Worm (Caenorhabditis elegans): ENCODE measurements around the gene nspc-1.

The nspc-1 gene

ce11 chrX:8550099-8550498, 15.2 kb upstream of the nspc-1 start:
- TF ChIP-seq ceh-82 (tag; optimal IDR thresholded peaks at IDR 0.05): no peak
- peak; percentile 78 for TF ChIP-seq elt-1 (tag; optimal IDR thresholded peaks at IDR 0.05)
- TF ChIP-seq egl-27 (tag; optimal IDR thresholded peaks at IDR 0.05): peak; percentile 24
- no peak for TF ChIP-seq jun-1 (tag; optimal IDR thresholded peaks at IDR 0.05)
- peak; percentile 46 for TF ChIP-seq hmg-11 (tag; optimal IDR thresholded peaks at IDR 0.05)
- peak; percentile 75 for TF ChIP-seq elt-2 (tag; optimal IDR thresholded peaks at IDR 0.05)
- peak; percentile 38 for TF ChIP-seq mml-1 (tag; optimal IDR thresholded peaks at IDR 0.05)
- TF ChIP-seq pha-4 (tag; optimal IDR thresholded peaks at IDR 0.05): peak; percentile 69
- TF ChIP-seq ZK546.5 (tag; optimal IDR thresholded peaks at IDR 0.05): no peak
- no peak for TF ChIP-seq ceh-9 (tag; optimal IDR thresholded peaks at IDR 0.05)
- peak; percentile 61 for TF ChIP-seq nhr-23 (tag; optimal IDR thresholded peaks at IDR 0.05)
- peak; percentile 61 for TF ChIP-seq mdl-1 (tag; optimal IDR thresholded peaks at IDR 0.05)
- no peak for TF ChIP-seq fkh-10 (GFP tag; optimal IDR thresholded peaks at IDR 0.05)
- no peak for TF ChIP-seq R02D3.7 (tag; optimal IDR thresholded peaks at IDR 0.05)
- peak; percentile 27 for TF ChIP-seq pqm-1 (tag; optimal IDR thresholded peaks at IDR 0.05)
- no peak for TF ChIP-seq unc-39 (tag; optimal IDR thresholded peaks at IDR 0.05)
- TF ChIP-seq nhr-11 (tag; optimal IDR thresholded peaks at IDR 0.05): no peak
- peak; percentile 53 for TF ChIP-seq nfya-1 (tag; optimal IDR thresholded peaks at IDR 0.05; ENCODE audit: insufficient read depth)
- TF ChIP-seq skn-1 (tag; optimal IDR thresholded peaks at IDR 0.05): peak; percentile 0
- TF ChIP-seq nhr-25 (tag; optimal IDR thresholded peaks at IDR 0.05): peak; percentile 96
- no peak for TF ChIP-seq sea-2 (GFP tag; optimal IDR thresholded peaks at IDR 0.05)
- TF ChIP-seq nhr-43 (tag; optimal IDR thresholded peaks at IDR 0.05; ENCODE audit: poor library complexity, severe bottlenecking): peak; percentile 26

- no peak for TF ChIP-seq nhr-12 (tag; optimal IDR thresholded peaks at IDR 0.05)
- no peak for TF ChIP-seq nfya-1 (tag; optimal IDR thresholded peaks at IDR 0.05; ENCODE audit: insufficient read depth)
- no peak for TF ChIP-seq nhr-67 (tag; optimal IDR thresholded peaks at IDR 0.05)
- no peak for TF ChIP-seq lin-15B (tag; optimal IDR thresholded peaks at IDR 0.05)
- no peak for TF ChIP-seq unc-62 (GFP tag; optimal IDR thresholded peaks at IDR 0.05)
- peak; percentile 87 for TF ChIP-seq elt-2 (tag; optimal IDR thresholded peaks at IDR 0.05)
- no peak for TF ChIP-seq ceh-9 (tag; optimal IDR thresholded peaks at IDR 0.05)
- TF ChIP-seq egl-27 (tag; optimal IDR thresholded peaks at IDR 0.05): no peak
- TF ChIP-seq skn-1 (tag; optimal IDR thresholded peaks at IDR 0.05): no peak
- no peak for TF ChIP-seq nhr-23 (tag; optimal IDR thresholded peaks at IDR 0.05)
- peak; percentile 32 for TF ChIP-seq pha-4 (tag; optimal IDR thresholded peaks at IDR 0.05)
- no peak for TF ChIP-seq daf-12 (tag; optimal IDR thresholded peaks at IDR 0.05)
- peak; percentile 50 for TF ChIP-seq pqm-1 (tag; optimal IDR thresholded peaks at IDR 0.05)
- no peak for TF ChIP-seq nhr-77 (tag; optimal IDR thresholded peaks at IDR 0.05)
- no peak for TF ChIP-seq nhr-11 (tag; optimal IDR thresholded peaks at IDR 0.05)
- TF ChIP-seq elt-1 (tag; optimal IDR thresholded peaks at IDR 0.05): no peak
Observed at ce11 chrX:8549026-8549425, 14.1 kb upstream of the nspc-1 start, which contains the start of gene D2021.4. Gene D2021.4 (minus strand): TSS chrX:8549073.

DNA sequence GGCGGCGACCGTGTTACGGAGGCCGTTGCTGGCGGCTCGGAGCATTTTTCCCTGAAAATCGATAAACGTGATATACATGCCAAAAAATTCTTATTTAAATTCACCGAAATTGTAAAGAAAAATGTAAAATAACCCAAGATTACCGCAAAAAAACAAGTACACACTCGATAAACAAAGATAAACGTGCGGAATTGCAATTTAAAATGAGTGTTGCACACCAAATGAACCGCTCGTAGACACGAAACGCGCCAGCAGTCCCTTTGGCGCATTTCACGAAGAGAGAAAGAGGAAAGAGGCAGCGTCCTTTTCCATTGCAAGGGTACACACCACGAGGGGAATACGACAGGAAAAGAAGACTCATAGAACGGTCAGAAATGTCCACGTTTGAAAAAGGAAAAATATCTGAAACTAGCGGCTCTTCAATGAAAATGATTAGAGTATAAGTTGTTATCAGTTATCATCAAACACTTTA, 11.1 kb upstream of the nspc-1 start, which contains the start of gene sdha-1:
Gene sdha-1, minus strand, starts transcription at position 51 of the 472 bp plus-strand sequence.
- TF ChIP-seq daf-12 (tag; optimal IDR thresholded peaks at IDR 0.05) (no peak), elt-1 (tag; optimal IDR thresholded peaks at IDR 0.05) (peak; percentile 40), egl-27 (tag; optimal IDR thresholded peaks at IDR 0.05) (peak; percentile 75), zag-1 (tag; optimal IDR thresholded peaks at IDR 0.05) (no peak), jun-1 (tag; optimal IDR thresholded peaks at IDR 0.05) (peak; percentile 81), ZK546.5 (tag; optimal IDR thresholded peaks at IDR 0.05) (no peak), mml-1 (tag; optimal IDR thresholded peaks at IDR 0.05) (no peak), ztf-11 (tag; optimal IDR thresholded peaks at IDR 0.05) (no peak), nhr-43 (tag; optimal IDR thresholded peaks at IDR 0.05; ENCODE audit: poor library complexity, severe bottlenecking) (peak; percentile 57), pha-4 (tag; optimal IDR thresholded peaks at IDR 0.05) (peak; percentile 94), nfya-1 (tag; optimal IDR thresholded peaks at IDR 0.05; ENCODE audit: insufficient read depth) (peak; percentile 88), ceh-16 (tag; optimal IDR thresholded peaks at IDR 0.05) (no peak), skn-1 (tag; optimal IDR thresholded peaks at IDR 0.05) (peak; percentile 48), ztf-4 (tag; optimal IDR thresholded peaks at IDR 0.05) (peak; percentile 35), fkh-2 (tag; optimal IDR thresholded peaks at IDR 0.05) (no peak), ama-1 (optimal IDR thresholded peaks at IDR 0.05) (peak; percentile 69), hmg-11 (tag; optimal IDR thresholded peaks at IDR 0.05) (peak; percentile 75), elt-3 (tag; optimal IDR thresholded peaks at IDR 0.05) (no peak), pqm-1 (tag; optimal IDR thresholded peaks at IDR 0.05) (peak; percentile 67), nhr-25 (tag; optimal IDR thresholded peaks at IDR 0.05) (peak; percentile 91), lin-39 (tag; optimal IDR thresholded peaks at IDR 0.05) (peak; percentile 82), egl-5 (tag; optimal IDR thresholded peaks at IDR 0.05) (peak; percentile 72), tbx-2 (tag; optimal IDR thresholded peaks at IDR 0.05) (peak; percentile 61), nhr-76 (tag; optimal IDR thresholded peaks at IDR 0.05) (no peak), nhr-237 (tag; optimal IDR thresholded peaks at IDR 0.05) (no peak), fkh-10 (GFP tag; optimal IDR thresholded peaks at IDR 0.05) (peak; percentile 4), mdl-1 (tag; optimal IDR thresholded peaks at IDR 0.05) (peak; percentile 44), lsy-12 (tag; optimal IDR thresholded peaks at IDR 0.05) (peak; percentile 67), nhr-12 (tag; optimal IDR thresholded peaks at IDR 0.05) (no peak), ceh-82 (tag; optimal IDR thresholded peaks at IDR 0.05) (no peak), sea-2 (GFP tag; optimal IDR thresholded peaks at IDR 0.05) (no peak), aly-2 (tag; optimal IDR thresholded peaks at IDR 0.05) (no peak), nhr-23 (tag; optimal IDR thresholded peaks at IDR 0.05) (peak; percentile 87), lin-15B (tag; optimal IDR thresholded peaks at IDR 0.05) (peak; percentile 79), ceh-28 (tag; optimal IDR thresholded peaks at IDR 0.05) (peak; percentile 65), nhr-67 (tag; optimal IDR thresholded peaks at IDR 0.05) (no peak), elt-2 (tag; optimal IDR thresholded peaks at IDR 0.05) (peak; percentile 91), eor-1 (tag; optimal IDR thresholded peaks at IDR 0.05) (no peak), R02D3.7 (tag; optimal IDR thresholded peaks at IDR 0.05) (peak; percentile 28)

All from whole organism, L3 larva.